Worm (Caenorhabditis elegans) whole organism, L1 larva: Measurements from ENCODE around the gene csc-1.

Source experiments
- ama-1 ChIP-seq: fragments of 150-350 bp; optimal IDR thresholded peaks from 2 replicates; lab custom pipeline; 2014
- egl-27 ChIP-seq, 2 experiments: fragments of 150-350 bp in 1 of 2; sonication (generic microtip); optimal IDR thresholded peaks; 3 replicates each; lab custom pipeline; 2017 to 2018; ENCODE audit warnings: missing biosample characterization in 2 of 2, missing genetic modification characterization in 2 of 2, missing genetic modification reagents in 2 of 2
- lin-39 ChIP-seq: fragments of 150-350 bp; optimal IDR thresholded peaks from 2 replicates; lab custom pipeline; 2014; ENCODE audit warnings: missing biosample characterization, missing genetic modification reagents, missing genetic modification characterization
- mdl-1 ChIP-seq, 2 experiments: fragments of 150-350 bp; optimal IDR thresholded peaks; 2 replicates each; lab custom pipeline; 2014 to 2017; ENCODE audit warnings: missing biosample characterization in 2 of 2, missing genetic modification characterization in 2 of 2, inconsistent platforms in 1 of 2
- nhr-20 ChIP-seq: sonication (generic microtip); optimal IDR thresholded peaks from 2 replicates; lab custom pipeline; 2016; ENCODE audit warnings: mild to moderate bottlenecking, missing genetic modification characterization, missing compliant biosample characterization
- pax-3 ChIP-seq: fragments of 200-800 bp; sonication (Bioruptor generic); optimal IDR thresholded peaks from 2 replicates; lab custom pipeline; 2018; ENCODE audit warnings: mild to moderate bottlenecking, missing genetic modification characterization, moderate library complexity, missing compliant biosample characterization

DNA sequence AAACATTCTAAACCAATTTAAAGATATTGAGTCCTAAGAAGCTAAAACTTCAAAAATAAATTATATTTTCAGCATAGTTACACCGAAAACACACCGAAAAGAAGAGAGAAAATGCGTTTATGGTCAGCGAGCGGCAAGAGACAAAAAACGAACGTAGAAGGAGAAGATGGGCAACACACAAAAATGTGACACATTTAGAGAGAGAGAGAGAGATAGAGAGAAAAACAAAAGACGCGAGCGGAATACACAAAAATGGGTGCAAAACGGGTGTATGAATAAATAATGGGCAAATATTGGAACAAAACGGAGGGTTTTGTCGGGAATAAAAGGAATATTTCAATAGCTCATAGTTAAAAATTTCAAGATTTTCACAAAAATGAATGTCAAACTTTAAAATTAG, 43.5 kb downstream of the csc-1 start:
- TF ChIP-seq ama-1 (no peak), lin-39 (tag; lab: Kevin White, UChicago) (no peak), egl-27 (tag; optimal IDR thresholded peaks at IDR 0.05; lab: Kevin White, UChicago) (no peak), pax-3 (tag; lab: Kevin White, UChicago) (no peak), nhr-20 (tag; lab: Kevin White, UChicago) (peak; percentile 38), mdl-1 (tag; optimal IDR thresholded peaks at IDR 0.05; lab: Kevin White, UChicago) (no peak)
